Fruit fly (Drosophila melanogaster): Measurements from ENCODE around the gene Nepl20.

Gene Nepl20

dm6 chr3R:28843776-28844610, 36.6 kb upstream of the Nepl20 start:
- TF ChIP-seq Crg-1 (GFP tag; optimal IDR thresholded peaks at IDR 0.05) (no peak), tj (GFP tag; optimal IDR thresholded peaks at IDR 0.05) (peak; percentile 61)

- TF ChIP-seq CG7101 (tag; optimal IDR thresholded peaks at IDR 0.05) (peak; percentile 36), CG14711 (tag; optimal IDR thresholded peaks at IDR 0.05) (peak; percentile 28), CG5204 (GFP tag; optimal IDR thresholded peaks at IDR 0.05) (peak; percentile 62), CG33017 (tag; optimal IDR thresholded peaks at IDR 0.05) (peak; percentile 1), tj (GFP tag; optimal IDR thresholded peaks at IDR 0.05) (no peak), Clk (GFP tag; optimal IDR thresholded peaks at IDR 0.05) (peak; percentile 6), pad (GFP tag; optimal IDR thresholded peaks at IDR 0.05) (no peak), bab1 (GFP tag; optimal IDR thresholded peaks at IDR 0.05) (peak; percentile 17), Hr96 (GFP tag; optimal IDR thresholded peaks at IDR 0.05) (no peak), cnc (optimal IDR thresholded peaks at IDR 0.05) (no peak), kay (GFP tag; ENCODE audit: borderline replicate concordance) (no peak), cic (GFP tag; optimal IDR thresholded peaks at IDR 0.05) (peak; percentile 36), Crg-1 (GFP tag; optimal IDR thresholded peaks at IDR 0.05) (peak; percentile 9), toe (GFP tag; optimal IDR thresholded peaks at IDR 0.05) (peak; percentile 71), CG11617 (GFP tag; optimal IDR thresholded peaks at IDR 0.05) (peak; percentile 37), ovo (GFP tag; optimal IDR thresholded peaks at IDR 0.05) (peak; percentile 64), CG7045 (GFP tag; optimal IDR thresholded peaks at IDR 0.05) (peak; percentile 22), CG1620 (GFP tag; optimal IDR thresholded peaks at IDR 0.05) (peak; percentile 1), Mnt (GFP tag; optimal IDR thresholded peaks at IDR 0.05) (peak; percentile 59), CG12768 (GFP tag; optimal IDR thresholded peaks at IDR 0.05) (peak; percentile 69)
These were observed 35.8 kb upstream of the Nepl20 start, which contains the start of the genes Apc and spg for dm6 chr3R:28844611-28845376. Gene Apc (minus strand): TSS chr3R:28844748. Gene spg (plus strand): TSS chr3R:28845270.

DNA sequence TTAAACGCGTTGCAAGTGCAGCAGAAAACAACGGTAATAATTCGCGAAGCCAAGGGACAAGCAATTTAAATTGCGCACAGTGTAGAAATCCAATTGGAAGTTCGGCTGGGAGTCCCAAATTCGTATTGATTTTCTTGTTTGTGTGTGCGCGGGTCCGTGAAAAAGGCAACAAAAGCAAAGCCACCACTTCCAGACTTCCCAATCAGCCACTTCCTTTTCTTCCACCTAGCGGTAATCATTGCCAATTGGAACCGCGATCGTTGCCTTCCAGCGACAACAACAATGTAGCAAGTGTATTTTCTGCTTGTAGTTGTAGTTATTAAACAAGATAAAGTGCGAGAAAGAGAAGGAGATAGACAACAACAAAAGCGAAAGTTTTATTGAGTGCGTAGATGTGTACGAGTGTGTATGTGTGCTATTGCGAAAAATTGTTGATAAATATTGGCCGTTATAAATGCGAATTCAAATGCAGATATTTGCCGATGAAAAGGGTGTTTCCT, 35.2 kb upstream of the Nepl20 start:
- TF ChIP-seq tj (GFP tag; optimal IDR thresholded peaks at IDR 0.05) (peak; percentile 31), CG1620 (GFP tag; optimal IDR thresholded peaks at IDR 0.05) (no peak)

dm6 chr3R:28845981-28846380, 34.6 kb upstream of the Nepl20 start:
- TF ChIP-seq CG33017 (tag; optimal IDR thresholded peaks at IDR 0.05) (no peak), Crg-1 (GFP tag; optimal IDR thresholded peaks at IDR 0.05) (no peak), CG7101 (tag; optimal IDR thresholded peaks at IDR 0.05) (no peak), CG11617 (GFP tag; optimal IDR thresholded peaks at IDR 0.05) (no peak), Hr96 (GFP tag; optimal IDR thresholded peaks at IDR 0.05) (no peak), cic (GFP tag; optimal IDR thresholded peaks at IDR 0.05) (no peak), kay (GFP tag; ENCODE audit: borderline replicate concordance) (no peak), CG5204 (GFP tag; optimal IDR thresholded peaks at IDR 0.05) (no peak), cnc (optimal IDR thresholded peaks at IDR 0.05) (no peak), pad (GFP tag; optimal IDR thresholded peaks at IDR 0.05) (no peak), Clk (GFP tag; optimal IDR thresholded peaks at IDR 0.05) (no peak), tj (GFP tag; optimal IDR thresholded peaks at IDR 0.05) (no peak)

DNA sequence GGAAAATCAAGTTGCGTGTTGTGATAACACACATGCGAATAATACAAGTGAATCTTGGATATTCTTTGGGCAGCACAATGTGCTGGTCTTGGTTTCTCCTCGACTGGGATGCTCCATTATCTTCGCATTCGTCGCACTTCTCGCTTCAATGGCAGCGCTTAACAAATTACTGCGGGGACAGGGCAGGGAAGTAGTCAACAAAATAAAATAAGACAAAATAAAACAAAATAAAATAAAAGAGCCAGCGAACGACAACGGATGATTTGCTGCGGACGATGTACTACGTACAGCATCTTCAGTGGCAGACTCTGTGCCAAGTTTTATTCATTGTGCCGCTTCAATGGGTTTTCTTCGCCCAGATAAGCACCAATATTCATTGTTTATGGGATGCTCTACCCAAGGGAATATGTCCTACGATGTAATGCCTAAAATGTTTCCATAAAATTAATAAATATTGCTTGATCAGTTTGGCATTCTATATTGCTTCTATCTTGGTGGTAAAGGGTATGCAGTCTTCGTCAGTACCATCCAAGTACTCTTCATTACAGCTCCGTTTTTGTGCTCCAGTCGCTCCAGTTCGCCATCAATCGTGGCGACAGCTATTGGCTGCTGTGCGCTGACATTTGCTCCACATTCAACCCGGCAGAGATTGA, 33.6 kb upstream of the Nepl20 start:
- TF ChIP-seq bab1 (GFP tag; optimal IDR thresholded peaks at IDR 0.05) (no peak), CG7101 (tag; optimal IDR thresholded peaks at IDR 0.05) (no peak), toe (GFP tag; optimal IDR thresholded peaks at IDR 0.05) (peak; percentile 30), kay (GFP tag; ENCODE audit: borderline replicate concordance) (peak; percentile 26)

- TF ChIP-seq Hr96 (GFP tag; optimal IDR thresholded peaks at IDR 0.05) (no peak), CG14711 (tag; optimal IDR thresholded peaks at IDR 0.05) (no peak), bab1 (GFP tag; optimal IDR thresholded peaks at IDR 0.05) (no peak), CG33017 (tag; optimal IDR thresholded peaks at IDR 0.05) (no peak), pad (GFP tag; optimal IDR thresholded peaks at IDR 0.05) (no peak), CG12768 (GFP tag; optimal IDR thresholded peaks at IDR 0.05) (no peak), ovo (GFP tag; optimal IDR thresholded peaks at IDR 0.05) (no peak), CG1620 (GFP tag; optimal IDR thresholded peaks at IDR 0.05) (no peak), kay (GFP tag; ENCODE audit: borderline replicate concordance) (no peak)
These were observed 32.9 kb upstream of the Nepl20 start for dm6 chr3R:28847547-28848316.
